Fruit fly (Drosophila melanogaster) whole organism, embryonic: Measurements from ENCODE around the gene Polr3F.

Experiments
- Atf-2 ChIP-seq: fragments of 200-800 bp; sonication (Bioruptor generic); optimal IDR thresholded peaks from 2 replicates; lab custom pipeline; 2016; ENCODE audit warnings: missing biosample characterization, missing genetic modification characterization
- Atf6 ChIP-seq: fragments of 200-800 bp; sonication (Bioruptor generic); IDR thresholded peaks from 2 replicates; pipeline ENCODE4 v1.3.6; 2022; ENCODE audit warnings: missing biosample characterization, missing genetic modification characterization
- CG10267 ChIP-seq: fragments of 200-800 bp; sonication (Bioruptor generic); optimal IDR thresholded peaks from 2 replicates; lab custom pipeline; 2018; ENCODE audit warnings: missing biosample characterization, mild to moderate bottlenecking, missing genetic modification characterization, moderate library complexity
- CG10366 ChIP-seq: fragments of 200-800 bp; sonication (Bioruptor generic); IDR thresholded peaks from 2 replicates; pipeline ENCODE4 v1.3.6; 2022; ENCODE audit warnings: missing biosample characterization, missing genetic modification characterization
- CG10543 ChIP-seq: fragments of 200-800 bp; sonication (Bioruptor generic); optimal IDR thresholded peaks from 3 replicates; lab custom pipeline; 2017; ENCODE audit warnings: missing biosample characterization, mild to moderate bottlenecking, missing genetic modification characterization, moderate library complexity
- CG10565 ChIP-seq: fragments of 200-800 bp; sonication (Bioruptor generic); optimal IDR thresholded peaks from 3 replicates; lab custom pipeline; 2016; ENCODE audit warnings: missing biosample characterization, mild to moderate bottlenecking, missing genetic modification characterization
- CG12155 ChIP-seq: fragments of 200-800 bp; sonication (Bioruptor generic); optimal IDR thresholded peaks from 3 replicates; lab custom pipeline; 2016; ENCODE audit warnings: missing biosample characterization, missing genetic modification characterization
- CG13287 ChIP-seq: fragments of 200-800 bp; sonication (Bioruptor generic); IDR thresholded peaks from 2 replicates; pipeline ENCODE4 v1.3.6; 2022; ENCODE audit warnings: missing biosample characterization, missing genetic modification characterization; ENCODE audit not compliant: partially characterized antibody
- CG13296 ChIP-seq: fragments of 200-800 bp; sonication (Bioruptor generic); optimal IDR thresholded peaks from 3 replicates; lab custom pipeline; 2018; ENCODE audit warnings: missing biosample characterization, mild to moderate bottlenecking, missing genetic modification characterization
- CG14050 ChIP-seq: fragments of 200-800 bp; sonication (Bioruptor generic); IDR thresholded peaks from 3 replicates; pipeline ENCODE4 v1.3.6; 2022; ENCODE audit warnings: missing biosample characterization, missing genetic modification characterization
- CG14710 ChIP-seq: fragments of 200-800 bp; sonication (Bioruptor generic); optimal IDR thresholded peaks from 3 replicates; lab custom pipeline; 2019; ENCODE audit warnings: missing biosample characterization, mild to moderate bottlenecking, missing genetic modification characterization, moderate library complexity
- CG2116 ChIP-seq: fragments of 200-800 bp; sonication (Bioruptor generic); optimal IDR thresholded peaks from 3 replicates; lab custom pipeline; 2018; ENCODE audit warnings: missing biosample characterization, mild to moderate bottlenecking, missing genetic modification characterization
- CG6791 ChIP-seq: fragments of 200-800 bp; sonication (Bioruptor generic); IDR thresholded peaks from 3 replicates; pipeline ENCODE4 v1.3.6; 2022; ENCODE audit warnings: missing biosample characterization, missing genetic modification characterization; ENCODE audit not compliant: partially characterized antibody
- CG7963 ChIP-seq: fragments of 200-800 bp; sonication (Bioruptor generic); IDR thresholded peaks from 3 replicates; pipeline ENCODE4 v1.3.6; 2022; ENCODE audit warnings: missing biosample characterization, missing genetic modification characterization; ENCODE audit not compliant: partially characterized antibody
- Dll ChIP-seq: fragments of 200-800 bp; sonication (Bioruptor generic); IDR thresholded peaks from 4 replicates; pipeline ENCODE4 v1.3.6; 2022; ENCODE audit warnings: missing biosample characterization, missing genetic modification characterization; ENCODE audit not compliant: partially characterized antibody
- Dp ChIP-seq: fragments of 200-800 bp; sonication (Bioruptor generic); optimal IDR thresholded peaks from 2 replicates; lab custom pipeline; 2018; ENCODE audit warnings: missing biosample characterization, mild to moderate bottlenecking, missing genetic modification characterization, moderate library complexity
- Dref ChIP-seq: fragments of 200-800 bp; sonication (Bioruptor generic); IDR thresholded peaks from 2 replicates; pipeline ENCODE4 v1.3.6; 2022; ENCODE audit warnings: missing biosample characterization, missing genetic modification characterization
- E2f2 ChIP-seq: fragments of 200-800 bp; sonication (Bioruptor generic); IDR thresholded peaks from 2 replicates; pipeline ENCODE4 v1.3.6; 2022; ENCODE audit warnings: missing biosample characterization, missing genetic modification characterization
- Gsc ChIP-seq: fragments of 200-800 bp; sonication (Bioruptor generic); IDR thresholded peaks from 2 replicates; pipeline ENCODE4 v1.3.6; 2022; ENCODE audit warnings: missing biosample characterization, missing genetic modification characterization
- H2.0 ChIP-seq: fragments of 200-800 bp; sonication (Bioruptor generic); IDR thresholded peaks from 2 replicates; pipeline ENCODE4 v1.3.6; 2022; ENCODE audit warnings: missing biosample characterization, missing genetic modification characterization
- Opbp ChIP-seq: fragments of 200-800 bp; sonication (Bioruptor generic); IDR thresholded peaks from 3 replicates; pipeline ENCODE4 v1.3.6; 2022; ENCODE audit warnings: missing biosample characterization, missing genetic modification characterization; ENCODE audit not compliant: partially characterized antibody
- Ssrp ChIP-seq: fragments of 200-800 bp; sonication (Bioruptor generic); optimal IDR thresholded peaks from 2 replicates; lab custom pipeline; 2018; ENCODE audit warnings: missing biosample characterization, mild to moderate bottlenecking, missing genetic modification characterization, moderate library complexity
- Taf1 ChIP-seq: fragments of 200-800 bp; sonication (Bioruptor generic); IDR thresholded peaks from 2 replicates; pipeline ENCODE4 v1.3.6; 2022; ENCODE audit warnings: missing biosample characterization, missing genetic modification characterization
- Vsx1 ChIP-seq: fragments of 200-800 bp; sonication (Bioruptor generic); optimal IDR thresholded peaks from 2 replicates; lab custom pipeline; 2017; ENCODE audit warnings: missing biosample characterization, mild to moderate bottlenecking, missing genetic modification characterization, missing genetic modification reagents
- amos ChIP-seq: fragments of 200-800 bp; sonication (Bioruptor generic); IDR thresholded peaks from 2 replicates; pipeline ENCODE4 v1.3.6; 2022; ENCODE audit warnings: missing biosample characterization, missing genetic modification characterization; ENCODE audit not compliant: partially characterized antibody
- ato ChIP-seq: fragments of 200-800 bp; sonication (Bioruptor generic); IDR thresholded peaks from 2 replicates; pipeline ENCODE4 v1.3.6; 2022; ENCODE audit warnings: missing biosample characterization, missing genetic modification characterization; ENCODE audit not compliant: partially characterized antibody
- bbx ChIP-seq: fragments of 200-800 bp; sonication (Bioruptor generic); IDR thresholded peaks from 2 replicates; pipeline ENCODE4 v1.3.6; 2022; ENCODE audit warnings: missing biosample characterization, missing genetic modification characterization; ENCODE audit not compliant: partially characterized antibody
- chinmo ChIP-seq: fragments of 200-800 bp; sonication (Bioruptor generic); IDR thresholded peaks from 4 replicates; pipeline ENCODE4 v1.3.6; 2022; ENCODE audit warnings: missing biosample characterization, missing genetic modification characterization; ENCODE audit not compliant: partially characterized antibody
- crp ChIP-seq, 2 experiments: fragments of 200-800 bp; sonication (Bioruptor generic); optimal IDR thresholded peaks; 2 replicates in 1 of 2; 3 replicates in 1 of 2; lab custom pipeline; 2017; ENCODE audit warnings: missing biosample characterization in 2 of 2, missing genetic modification characterization in 2 of 2, mild to moderate bottlenecking in 1 of 2, moderate library complexity in 1 of 2
- gfzf ChIP-seq: fragments of 200-800 bp; sonication (Bioruptor generic); optimal IDR thresholded peaks from 2 replicates; lab custom pipeline; 2016; ENCODE audit warnings: missing biosample characterization, mild to moderate bottlenecking, missing genetic modification characterization, moderate library complexity
- hb ChIP-seq: fragments of 200-800 bp; sonication (Bioruptor generic); IDR thresholded peaks from 3 replicates; pipeline ENCODE4 v1.3.6; 2022; ENCODE audit warnings: missing biosample characterization, missing genetic modification characterization; ENCODE audit not compliant: partially characterized antibody
- hbn ChIP-seq: fragments of 200-800 bp; sonication (Bioruptor generic); IDR thresholded peaks from 2 replicates; pipeline ENCODE4 v1.3.6; 2022; ENCODE audit warnings: missing biosample characterization, missing genetic modification characterization; ENCODE audit not compliant: partially characterized antibody
- inv ChIP-seq: fragments of 200-800 bp; sonication (Bioruptor generic); IDR thresholded peaks from 2 replicates; pipeline ENCODE4 v1.3.6; 2022; ENCODE audit warnings: missing biosample characterization, missing genetic modification characterization; ENCODE audit not compliant: partially characterized antibody
- jumu ChIP-seq: fragments of 200-800 bp; sonication (Bioruptor generic); optimal IDR thresholded peaks from 3 replicates; lab custom pipeline; 2016; ENCODE audit warnings: missing biosample characterization, missing genetic modification characterization
- knrl ChIP-seq: fragments of 200-800 bp; sonication (Bioruptor generic); IDR thresholded peaks from 3 replicates; pipeline ENCODE4 v1.3.6; 2022; ENCODE audit warnings: missing biosample characterization, missing genetic modification characterization; ENCODE audit not compliant: partially characterized antibody
- mld ChIP-seq: fragments of 200-800 bp; sonication (Bioruptor generic); IDR thresholded peaks from 3 replicates; pipeline ENCODE4 v1.3.6; 2022; ENCODE audit warnings: missing biosample characterization, missing genetic modification characterization; ENCODE audit not compliant: partially characterized antibody
- nerfin-2 ChIP-seq: fragments of 200-800 bp; sonication (Bioruptor generic); IDR thresholded peaks from 2 replicates; pipeline ENCODE4 v1.3.6; 2022; ENCODE audit warnings: missing biosample characterization, missing genetic modification characterization; ENCODE audit not compliant: partially characterized antibody
- pzg ChIP-seq: fragments of 200-800 bp; sonication (Bioruptor generic); optimal IDR thresholded peaks from 3 replicates; lab custom pipeline; 2018; ENCODE audit warnings: missing biosample characterization, mild to moderate bottlenecking, missing genetic modification characterization, moderate library complexity
- scrt ChIP-seq: fragments of 200-800 bp; sonication (Bioruptor generic); optimal IDR thresholded peaks from 2 replicates; lab custom pipeline; 2018; ENCODE audit warnings: missing biosample characterization, mild to moderate bottlenecking, missing genetic modification characterization, moderate library complexity
- sens ChIP-seq: fragments of 200-800 bp; sonication (Bioruptor generic); peaks from one replicate; lab custom pipeline; 2016; ENCODE audit warnings: missing biosample characterization, missing genetic modification characterization
- sna ChIP-seq: fragments of 200-800 bp; sonication (Bioruptor generic); IDR thresholded peaks from 2 replicates; pipeline ENCODE4 v1.3.6; 2022; ENCODE audit warnings: missing biosample characterization, missing genetic modification characterization; ENCODE audit not compliant: partially characterized antibody
- tna ChIP-seq: fragments of 200-800 bp; sonication (Bioruptor generic); IDR thresholded peaks from 2 replicates; pipeline ENCODE4 v1.3.6; 2022; ENCODE audit warnings: missing biosample characterization, missing genetic modification characterization; ENCODE audit not compliant: partially characterized antibody
- trem ChIP-seq: fragments of 200-800 bp; optimal IDR thresholded peaks from 3 replicates; lab custom pipeline; 2019; ENCODE audit warnings: missing biosample characterization, mild to moderate bottlenecking, missing genetic modification characterization, moderate library complexity
- unc-4 ChIP-seq: fragments of 200-800 bp; sonication (Bioruptor generic); IDR thresholded peaks from 2 replicates; pipeline ENCODE4 v1.3.6; 2022; ENCODE audit warnings: missing biosample characterization, missing genetic modification characterization; ENCODE audit not compliant: partially characterized antibody
- vvl ChIP-seq: fragments of 200-800 bp; sonication (Bioruptor generic); IDR thresholded peaks from 2 replicates; pipeline ENCODE4 v1.3.6; 2022; ENCODE audit warnings: missing biosample characterization, missing genetic modification characterization
- yki ChIP-seq: fragments of >200 bp; optimal IDR thresholded peaks from 3 replicates; lab custom pipeline; 2018
- zen2 ChIP-seq: fragments of 200-800 bp; sonication (Bioruptor generic); IDR thresholded peaks from 3 replicates; pipeline ENCODE4 v1.3.6; 2022; ENCODE audit warnings: missing biosample characterization, missing genetic modification characterization; ENCODE audit not compliant: partially characterized antibody
- zfh2 ChIP-seq: fragments of 200-800 bp; sonication (Bioruptor generic); optimal IDR thresholded peaks from 2 replicates; lab custom pipeline; 2016; ENCODE audit warnings: missing biosample characterization, missing genetic modification characterization

Polr3F gene

DNA sequence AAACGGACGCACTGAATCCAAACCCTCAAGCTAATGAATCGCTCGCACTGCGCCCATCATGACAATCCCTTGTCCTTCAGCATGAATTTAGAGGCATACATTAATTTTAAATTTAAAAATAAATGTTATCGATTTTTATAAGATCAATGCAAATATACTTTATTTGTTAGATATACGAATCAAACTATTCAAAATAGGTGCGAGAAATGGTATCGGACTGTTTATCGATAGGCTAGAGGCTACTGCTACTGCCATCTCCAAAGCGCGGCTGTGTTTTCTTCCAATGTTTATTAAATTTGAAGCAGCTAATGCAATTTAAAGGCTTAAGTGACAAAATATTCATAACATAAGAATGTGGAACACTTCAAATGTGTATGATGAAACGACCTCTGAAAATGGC is 13.9 kb upstream of the Polr3F start, which contains the start of gene CG43342 (continued):
- TF ChIP-seq CG10565 (GFP tag; lab: Kevin White, UChicago) = no peak
- peak in 1 of 2 experiments; percentile 72 for TF ChIP-seq crp (GFP tag; optimal IDR thresholded peaks at IDR 0.05; lab: Kevin White, UChicago)
- TF ChIP-seq E2f2 (GFP tag; lab: Robert Waterston, UW) = peak; percentile 84
- TF ChIP-seq yki = no peak
- TF ChIP-seq vvl (GFP tag; lab: Robert Waterston, UW) = peak; percentile 17; the same call in 1 of the 2 replicates
- TF ChIP-seq Ssrp = no peak
- TF ChIP-seq zen2 (GFP tag; lab: Robert Waterston, UW) = peak; percentile 88
- TF ChIP-seq CG7963 (GFP tag; lab: Robert Waterston, UW) = peak; percentile 84
- TF ChIP-seq Gsc (GFP tag; lab: Robert Waterston, UW) = no peak
- no peak for TF ChIP-seq Atf6 (GFP tag; lab: Robert Waterston, UW)
- TF ChIP-seq sna = peak; percentile 81
- TF ChIP-seq scrt (GFP tag; lab: Kevin White, UChicago) = no peak
- TF ChIP-seq CG10267 (tag; lab: Kevin White, UChicago) = peak; percentile 6
- no peak for TF ChIP-seq CG10366 (GFP tag; lab: Robert Waterston, UW)
- peak; percentile 76; the same call in 2 of the 3 replicates for TF ChIP-seq mld (GFP tag; lab: Robert Waterston, UW)
- peak; percentile 68; the same call in 2 of the 3 replicates for TF ChIP-seq knrl (GFP tag; lab: Robert Waterston, UW)
- TF ChIP-seq Dref (GFP tag; lab: Robert Waterston, UW) = peak; percentile 83
- peak; percentile 49; the same call in 1 of the 2 replicates for TF ChIP-seq inv (GFP tag; lab: Robert Waterston, UW)
- no peak for TF ChIP-seq CG12155 (GFP tag; lab: Kevin White, UChicago)
- TF ChIP-seq Dp (GFP tag; lab: Kevin White, UChicago) = peak; percentile 74
- peak; percentile 82 for TF ChIP-seq Dll (GFP tag; lab: Robert Waterston, UW)
- TF ChIP-seq ato = peak; percentile 81
- TF ChIP-seq Opbp = peak; percentile 80; the same call in 2 of the 3 replicates
- no peak for TF ChIP-seq CG14050 (GFP tag; lab: Robert Waterston, UW)
- TF ChIP-seq amos (GFP tag; lab: Robert Waterston, UW) = peak; percentile 77
- peak; percentile 40 for TF ChIP-seq pzg (GFP tag; lab: Kevin White, UChicago)
- TF ChIP-seq CG13296 (GFP tag; lab: Kevin White, UChicago) = no peak
- peak; percentile 79; the same call in 1 of the 4 replicates for TF ChIP-seq chinmo (GFP tag; lab: Robert Waterston, UW)
- TF ChIP-seq gfzf (GFP tag; lab: Kevin White, UChicago) = no peak
- no peak for TF ChIP-seq CG10543 (GFP tag; lab: Kevin White, UChicago)
- no peak for TF ChIP-seq Taf1 (GFP tag; lab: Robert Waterston, UW)
- no peak for TF ChIP-seq jumu (GFP tag; lab: Kevin White, UChicago)
- TF ChIP-seq CG14710 (tag; lab: Kevin White, UChicago) = peak; percentile 9
- TF ChIP-seq unc-4 (GFP tag; lab: Robert Waterston, UW) = peak; percentile 76
- peak; percentile 63 for TF ChIP-seq hbn (GFP tag; lab: Robert Waterston, UW)
- TF ChIP-seq Vsx1 (GFP tag; lab: Kevin White, UChicago) = no peak
- TF ChIP-seq nerfin-2 (GFP tag; lab: Robert Waterston, UW) = peak; percentile 85
- TF ChIP-seq zfh2 (GFP tag; lab: Kevin White, UChicago) = no peak
- no peak for TF ChIP-seq Atf-2 (GFP tag; lab: Kevin White, UChicago)
- peak; percentile 89 for TF ChIP-seq tna (GFP tag; lab: Robert Waterston, UW)
- peak; percentile 85 for TF ChIP-seq CG13287 (GFP tag; lab: Robert Waterston, UW)
- TF ChIP-seq CG6791 (GFP tag; lab: Robert Waterston, UW) = peak; percentile 85
- peak; percentile 69 for TF ChIP-seq CG2116 (GFP tag; lab: Kevin White, UChicago)
- TF ChIP-seq bbx (GFP tag; lab: Robert Waterston, UW) = peak; percentile 84
- no peak for TF ChIP-seq H2.0
- TF ChIP-seq sens (GFP tag; lab: Kevin White, UChicago) = peak; percentile 69
- TF ChIP-seq hb = peak; percentile 82
- TF ChIP-seq trem (tag; lab: Kevin White, UChicago) = peak; percentile 57
